Worm (Caenorhabditis elegans) whole organism, L4/young adult: ENCODE measurements around the gene T16G12.9.

Experiments used
- W03F9.2 ChIP-seq: fragments of 150-350 bp; optimal IDR thresholded peaks from 2 replicates; lab custom pipeline; 2014; ENCODE audit warnings: missing biosample characterization, missing genetic modification characterization
- dao-5 ChIP-seq: sonication (generic microtip); optimal IDR thresholded peaks from 2 replicates; lab custom pipeline; 2016; ENCODE audit warnings: missing genotype, missing genetic modification characterization, moderate library complexity, missing compliant biosample characterization
- him-1 ChIP-seq: sonication (generic microtip); optimal IDR thresholded peaks from 2 replicates; lab custom pipeline; 2016; ENCODE audit warnings: missing genotype, missing genetic modification reagents, missing genetic modification characterization, missing compliant biosample characterization

ce11 chrIII:10033881-10034280, 44.2 kb downstream of the T16G12.9 start, which contains the start of gene M04D8.8:
- TF ChIP-seq W03F9.2 (tag; lab: Kevin White, UChicago) (no peak), him-1 (tag; lab: Kevin White, UChicago) (no peak), dao-5 (tag; lab: Kevin White, UChicago) (no peak)
